Worm (Caenorhabditis elegans) whole organism, L4 larva: ENCODE data around the gene gcy-3.
A peak's percentile ranks its signal among the peaks of the same experiment; 100 is the strongest.

Source experiments
- D1046.2 ChIP-seq: fragments of 200-800 bp; sonication (Bioruptor generic); IDR thresholded peaks from 2 replicates; pipeline ENCODE4 v1.3.6; 2022; ENCODE audit warnings: missing genetic modification characterization, missing compliant biosample characterization
- T20F7.1 ChIP-seq: fragments of 200-800 bp; sonication (Bioruptor generic); optimal IDR thresholded peaks from 2 replicates; lab custom pipeline; 2018; ENCODE audit warnings: mild to moderate bottlenecking, missing genetic modification characterization, missing compliant biosample characterization
- Y48G9A.11 ChIP-seq: fragments of 200-800 bp; sonication (Bioruptor generic); IDR thresholded peaks from 2 replicates; pipeline ENCODE4 v1.3.6; 2022; ENCODE audit warnings: missing genetic modification reagents, missing genetic modification characterization, missing compliant biosample characterization
- Y5F2A.4 ChIP-seq: fragments of 200-800 bp; sonication (Bioruptor generic); optimal IDR thresholded peaks from 2 replicates; lab custom pipeline; 2018; ENCODE audit warnings: mild to moderate bottlenecking, missing genetic modification characterization, missing compliant biosample characterization
- Y75B8A.6 ChIP-seq: fragments of 200-800 bp; sonication (Bioruptor generic); IDR thresholded peaks from 2 replicates; pipeline ENCODE4 v1.3.6; 2022; ENCODE audit warnings: missing genetic modification reagents, missing genetic modification characterization, missing compliant biosample characterization
- ZK337.2 ChIP-seq: fragments of 200-800 bp; sonication (Bioruptor generic); IDR thresholded peaks from 2 replicates; pipeline ENCODE4 v1.3.6; 2022; ENCODE audit warnings: missing genetic modification reagents, missing genetic modification characterization, missing compliant biosample characterization
- ZK546.5 ChIP-seq, 2 experiments: sonication (generic microtip); optimal IDR thresholded peaks; 2 replicates each; lab custom pipeline; 2017; ENCODE audit warnings: missing biosample characterization in 2 of 2, missing genetic modification characterization in 2 of 2
- arid-1 ChIP-seq: fragments of 200-800 bp; sonication (Bioruptor generic); conservative IDR thresholded peaks from 2 replicates; pipeline ENCODE4 v1.3.6; 2022; ENCODE audit warnings: missing genetic modification reagents, missing genetic modification characterization, missing compliant biosample characterization
- attf-4 ChIP-seq: sonication (generic microtip); optimal IDR thresholded peaks from 3 replicates; lab custom pipeline; 2017; ENCODE audit warnings: missing biosample characterization, missing genetic modification characterization
- ceh-28 ChIP-seq: fragments of 150-350 bp; optimal IDR thresholded peaks from 2 replicates; lab custom pipeline; 2014; ENCODE audit warnings: missing biosample characterization, missing genetic modification reagents, missing genetic modification characterization
- ceh-62 ChIP-seq: sonication (generic microtip); optimal IDR thresholded peaks from 2 replicates; lab custom pipeline; 2017; ENCODE audit warnings: missing biosample characterization, missing genetic modification characterization
- cey-2 ChIP-seq: sonication (generic microtip); optimal IDR thresholded peaks from 3 replicates; lab custom pipeline; 2017; ENCODE audit warnings: missing genetic modification characterization, mild to moderate bottlenecking, missing compliant biosample characterization, antibody characterized with exemption, borderline replicate concordance; ENCODE audit not compliant: insufficient read depth
- daf-16 ChIP-seq, 3 experiments: sonication (generic microtip); optimal IDR thresholded peaks; 2 replicates each; lab custom pipeline; 2016 to 2017; ENCODE audit warnings: missing genetic modification characterization in 3 of 3, missing genetic modification reagents in 3 of 3, mild to moderate bottlenecking in 2 of 3, missing compliant biosample characterization in 2 of 3, missing biosample characterization in 1 of 3, moderate library complexity in 1 of 3
- dmd-6 ChIP-seq: fragments of 200-800 bp; sonication (Bioruptor generic); IDR thresholded peaks from 2 replicates; pipeline ENCODE4 v1.3.6; 2022; ENCODE audit warnings: missing genetic modification reagents, missing genetic modification characterization, missing compliant biosample characterization
- dmd-8 ChIP-seq: fragments of 200-800 bp; sonication (Bioruptor generic); IDR thresholded peaks from 2 replicates; pipeline ENCODE4 v1.3.6; 2022; ENCODE audit warnings: missing genetic modification characterization, missing compliant biosample characterization
- dpl-1 ChIP-seq: fragments of 150-350 bp; optimal IDR thresholded peaks from 2 replicates; lab custom pipeline; 2014; ENCODE audit warnings: missing biosample characterization, missing genetic modification reagents, missing genetic modification characterization
- duxl-1 ChIP-seq: sonication (generic microtip); optimal IDR thresholded peaks from 2 replicates; lab custom pipeline; 2016; ENCODE audit warnings: mild to moderate bottlenecking, missing genetic modification characterization, moderate library complexity, missing compliant biosample characterization; ENCODE audit not compliant: poor library complexity
- dve-1 ChIP-seq: sonication (generic microtip); optimal IDR thresholded peaks from 2 replicates; lab custom pipeline; 2017; ENCODE audit warnings: antibody characterized with exemption, mild to moderate bottlenecking, missing genetic modification characterization, missing compliant biosample characterization; ENCODE audit not compliant: insufficient read depth
- fkh-10 ChIP-seq: fragments of 150-350 bp; optimal IDR thresholded peaks from 2 replicates; lab custom pipeline; 2014; ENCODE audit warnings: missing biosample characterization, missing genetic modification reagents, missing genetic modification characterization
- gei-8 ChIP-seq: fragments of 200-800 bp; sonication (Bioruptor generic); optimal IDR thresholded peaks from 2 replicates; lab custom pipeline; 2018; ENCODE audit warnings: mild to moderate bottlenecking, missing genetic modification characterization, missing compliant biosample characterization
- hif-1 ChIP-seq, 2 experiments: sonication (generic microtip); optimal IDR thresholded peaks; 2 replicates each; lab custom pipeline; 2016 to 2017; ENCODE audit warnings: missing compliant biosample characterization in 2 of 2, missing genetic modification characterization in 2 of 2, missing genetic modification reagents in 2 of 2, missing genotype in 2 of 2, mild to moderate bottlenecking in 1 of 2
- hlh-11 ChIP-seq: fragments of 200-800 bp; sonication (Bioruptor generic); optimal IDR thresholded peaks from 2 replicates; lab custom pipeline; 2018; ENCODE audit warnings: mild to moderate bottlenecking, missing genetic modification characterization, missing compliant biosample characterization
- jun-1 ChIP-seq: fragments of 150-350 bp; optimal IDR thresholded peaks from 2 replicates; lab custom pipeline; 2014; ENCODE audit warnings: missing biosample characterization, missing genetic modification reagents, missing genetic modification characterization
- lim-7 ChIP-seq: fragments of 200-800 bp; sonication (Bioruptor generic); IDR thresholded peaks from 2 replicates; pipeline ENCODE4 v1.3.6; 2022; ENCODE audit warnings: missing genetic modification characterization, missing compliant biosample characterization
- lin-13 ChIP-seq: fragments of 150-350 bp; optimal IDR thresholded peaks from 2 replicates; lab custom pipeline; 2014; ENCODE audit warnings: missing biosample characterization, missing genetic modification reagents, missing genetic modification characterization
- lin-39 ChIP-seq: fragments of 150-350 bp; optimal IDR thresholded peaks from 2 replicates; lab custom pipeline; 2014; ENCODE audit warnings: missing biosample characterization, missing genetic modification reagents, missing genetic modification characterization
- lir-3 ChIP-seq: sonication (generic microtip); optimal IDR thresholded peaks from 2 replicates; lab custom pipeline; 2016; ENCODE audit warnings: mild to moderate bottlenecking, missing genetic modification characterization, missing compliant biosample characterization
- lsy-2 ChIP-seq, 2 experiments: fragments of 150-350 bp in 1 of 2; sonication (generic microtip) in 1 of 2; optimal IDR thresholded peaks; 2 replicates each; lab custom pipeline; 2014 to 2017; ENCODE audit warnings: missing biosample characterization in 2 of 2, missing genetic modification characterization in 2 of 2
- mdl-1 ChIP-seq, 2 experiments: fragments of 150-350 bp in 1 of 2; sonication (generic microtip) in 1 of 2; optimal IDR thresholded peaks; 2 replicates each; lab custom pipeline; 2014 to 2017; ENCODE audit warnings: missing biosample characterization in 2 of 2, missing genetic modification characterization in 2 of 2
- mdt-29 ChIP-seq: fragments of 200-800 bp; sonication (Bioruptor generic); IDR thresholded peaks from 2 replicates; pipeline ENCODE4 v1.3.6; 2022; ENCODE audit warnings: missing genetic modification reagents, missing genetic modification characterization, missing compliant biosample characterization
- mep-1 ChIP-seq: fragments of 150-350 bp; sonication (generic microtip); optimal IDR thresholded peaks from 3 replicates; lab custom pipeline; 2014; ENCODE audit warnings: missing biosample characterization, missing genetic modification characterization
- mes-2 ChIP-seq: sonication (generic microtip); optimal IDR thresholded peaks from 2 replicates; lab custom pipeline; 2016; ENCODE audit warnings: missing genotype, mild to moderate bottlenecking, missing genetic modification characterization, missing compliant biosample characterization; ENCODE audit not compliant: poor library complexity, severe bottlenecking
- mxl-3 ChIP-seq: fragments of 200-800 bp; sonication (Bioruptor generic); optimal IDR thresholded peaks from 2 replicates; lab custom pipeline; 2018; ENCODE audit warnings: mild to moderate bottlenecking, missing genetic modification characterization, missing compliant biosample characterization
- nhr-237 ChIP-seq: sonication (generic microtip); optimal IDR thresholded peaks from 2 replicates; lab custom pipeline; 2017; ENCODE audit warnings: missing biosample characterization, missing genetic modification characterization
- nhr-25 ChIP-seq: sonication (generic microtip); optimal IDR thresholded peaks from 2 replicates; lab custom pipeline; 2017; ENCODE audit warnings: missing genetic modification characterization, mild to moderate bottlenecking, missing compliant biosample characterization, antibody characterized with exemption, moderate library complexity, borderline replicate concordance; ENCODE audit not compliant: insufficient read depth
- nhr-28 ChIP-seq: fragments of 150-350 bp; optimal IDR thresholded peaks from 2 replicates; lab custom pipeline; 2014; ENCODE audit warnings: missing biosample characterization, missing genetic modification characterization
- nhr-41 ChIP-seq: fragments of 200-800 bp; sonication (Bioruptor generic); IDR thresholded peaks from 2 replicates; pipeline ENCODE4 v1.3.6; 2022; ENCODE audit warnings: missing genetic modification reagents, missing genetic modification characterization, missing compliant biosample characterization
- nhr-48 ChIP-seq: sonication (generic microtip); optimal IDR thresholded peaks from 2 replicates; lab custom pipeline; 2016; ENCODE audit warnings: mild to moderate bottlenecking, missing genetic modification characterization, missing compliant biosample characterization
- nhr-6 ChIP-seq: fragments of 150-350 bp; optimal IDR thresholded peaks from 2 replicates; lab custom pipeline; 2014; ENCODE audit warnings: missing biosample characterization, missing genetic modification characterization
- nhr-77 ChIP-seq: fragments of 150-350 bp; optimal IDR thresholded peaks from 2 replicates; lab custom pipeline; 2014; ENCODE audit warnings: missing biosample characterization, missing genetic modification characterization
- php-3 ChIP-seq: fragments of 200-800 bp; sonication (Bioruptor generic); IDR thresholded peaks from 2 replicates; pipeline ENCODE4 v1.3.6; 2022; ENCODE audit warnings: missing genetic modification reagents, missing genetic modification characterization, missing compliant biosample characterization
- snpc-4 ChIP-seq: fragments of 150-350 bp; optimal IDR thresholded peaks from 2 replicates; lab custom pipeline; 2014; ENCODE audit warnings: missing biosample characterization, missing genetic modification characterization
- spr-3 ChIP-seq: fragments of 200-800 bp; sonication (Bioruptor generic); optimal IDR thresholded peaks from 2 replicates; lab custom pipeline; 2018; ENCODE audit warnings: mild to moderate bottlenecking, missing genetic modification characterization, missing compliant biosample characterization
- tra-1 ChIP-seq: fragments of 200-800 bp; sonication (Bioruptor generic); IDR thresholded peaks from 2 replicates; pipeline ENCODE4 v1.3.6; 2022; ENCODE audit warnings: missing genetic modification reagents, missing genetic modification characterization, missing compliant biosample characterization
- vab-7 ChIP-seq: fragments of 200-800 bp; sonication (Bioruptor generic); IDR thresholded peaks from 2 replicates; pipeline ENCODE4 v1.3.6; 2022; ENCODE audit warnings: missing genetic modification reagents, missing genetic modification characterization, missing compliant biosample characterization
- zag-1 ChIP-seq: fragments of 150-350 bp; optimal IDR thresholded peaks from 2 replicates; lab custom pipeline; 2014; ENCODE audit warnings: missing biosample characterization, missing genetic modification characterization
- zip-2 ChIP-seq: fragments of 150-350 bp; optimal IDR thresholded peaks from 2 replicates; lab custom pipeline; 2014; ENCODE audit warnings: missing biosample characterization, missing genetic modification characterization

The gcy-3 gene

ce11 chrII:9500926-9501325, 6.2 kb downstream of the gcy-3 start (continued):
- TF ChIP-seq hif-1 (tag; optimal IDR thresholded peaks at IDR 0.05; lab: Kevin White, UChicago): peak in 1 of 2 experiments; percentile 49
- TF ChIP-seq mxl-3: no peak
- TF ChIP-seq mdt-29 (GFP tag; lab: Robert Waterston, UW): peak; percentile 93
- no peak for TF ChIP-seq attf-4 (tag; lab: Kevin White, UChicago)
- TF ChIP-seq gei-8 (GFP tag; lab: Kevin White, UChicago): peak; percentile 62
- TF ChIP-seq Y75B8A.6 (GFP tag; lab: Robert Waterston, UW): no peak
- no peak for TF ChIP-seq vab-7 (GFP tag; lab: Robert Waterston, UW)
- TF ChIP-seq nhr-48 (tag; lab: Kevin White, UChicago): peak; percentile 86
- no peak for TF ChIP-seq ZK337.2 (GFP tag; lab: Robert Waterston, UW)
- TF ChIP-seq spr-3 (GFP tag; lab: Kevin White, UChicago): no peak
- TF ChIP-seq fkh-10 (GFP tag; lab: Kevin White, UChicago): no peak
- TF ChIP-seq dpl-1 (GFP tag; lab: Kevin White, UChicago): no peak
- TF ChIP-seq arid-1: no peak
- peak; percentile 52 for TF ChIP-seq mes-2 (tag; lab: Kevin White, UChicago)
- peak; percentile 79 for TF ChIP-seq nhr-77 (tag; lab: Kevin White, UChicago)
- TF ChIP-seq nhr-41 (GFP tag; lab: Robert Waterston, UW): peak; percentile 86
- no peak for TF ChIP-seq ceh-62 (tag; lab: Kevin White, UChicago)
- no peak for TF ChIP-seq zag-1 (tag; lab: Kevin White, UChicago)

- TF ChIP-seq dmd-8 (no peak), dve-1 (tag; lab: Kevin White, UChicago) (peak; percentile 32), Y48G9A.11 (no peak), nhr-237 (tag; lab: Kevin White, UChicago) (no peak), tra-1 (GFP tag; lab: Robert Waterston, UW) (no peak), daf-16 (GFP tag; optimal IDR thresholded peaks at IDR 0.05; lab: Kevin White, UChicago) (no peak), daf-16 (tag; optimal IDR thresholded peaks at IDR 0.05; lab: Kevin White, UChicago) (peak; percentile 31), nhr-28 (tag; lab: Kevin White, UChicago) (peak; percentile 45), php-3 (GFP tag; lab: Robert Waterston, UW) (0 out of 2 replicates have a peak, but pooled peaks have one; percentile 13), T20F7.1 (GFP tag; lab: Kevin White, UChicago) (no peak), snpc-4 (tag; lab: Kevin White, UChicago) (no peak), dmd-6 (GFP tag; lab: Robert Waterston, UW) (peak; percentile 90), hlh-11 (peak; percentile 60), lin-39 (no peak), jun-1 (tag; lab: Kevin White, UChicago) (no peak), mdl-1 (tag; optimal IDR thresholded peaks at IDR 0.05; lab: Kevin White, UChicago) (no peak), lir-3 (tag; lab: Kevin White, UChicago) (no peak), mdt-29 (GFP tag; lab: Robert Waterston, UW) (0 out of 2 replicates have a peak, but pooled peaks have one; percentile 25), cey-2 (tag; lab: Kevin White, UChicago) (no peak), lsy-2 (tag; optimal IDR thresholded peaks at IDR 0.05; lab: Kevin White, UChicago) (peak in 1 of 2 experiments; percentile 15)
Measured at ce11 chrII:9498589-9498988, 8.5 kb downstream of the gcy-3 start.

DNA sequence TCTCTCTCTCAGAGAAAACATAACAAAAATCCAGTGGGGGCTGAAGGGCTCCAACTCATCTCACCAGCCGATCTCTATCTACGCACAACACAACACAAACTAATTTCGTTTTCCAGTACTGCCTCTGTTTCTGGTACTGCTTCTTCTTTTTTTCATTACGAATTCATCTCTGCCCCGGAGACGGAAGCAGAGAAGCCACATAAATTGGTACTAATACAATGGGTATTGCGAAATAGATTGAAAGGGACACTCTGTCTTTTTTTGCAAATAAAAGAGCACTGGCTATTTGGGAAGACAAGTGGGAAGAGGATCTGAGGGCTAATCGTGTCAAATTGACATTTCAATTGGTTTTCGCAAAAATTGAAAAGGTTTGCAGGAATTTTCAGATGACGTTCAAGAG, 9.8 kb downstream of the gcy-3 start:
- peak in 1 of 2 experiments; percentile 14 for TF ChIP-seq lsy-2 (tag; optimal IDR thresholded peaks at IDR 0.05; lab: Kevin White, UChicago)
- no peak for TF ChIP-seq ceh-28
- no peak for TF ChIP-seq nhr-25 (tag; lab: Kevin White, UChicago)
- TF ChIP-seq Y5F2A.4 (GFP tag; lab: Kevin White, UChicago): no peak
- TF ChIP-seq zag-1 (tag; lab: Kevin White, UChicago): no peak
- TF ChIP-seq duxl-1 (tag; lab: Kevin White, UChicago): no peak
- no peak for TF ChIP-seq nhr-6 (tag; lab: Kevin White, UChicago)
- peak; percentile 25 for TF ChIP-seq mep-1
- TF ChIP-seq zip-2 (tag; lab: Kevin White, UChicago): no peak
- no peak for TF ChIP-seq mdt-29 (GFP tag; lab: Robert Waterston, UW)
- no peak for TF ChIP-seq tra-1 (GFP tag; lab: Robert Waterston, UW)
- TF ChIP-seq spr-3 (GFP tag; lab: Kevin White, UChicago): no peak
- TF ChIP-seq lim-7 (GFP tag; lab: Robert Waterston, UW): no peak
- no peak for TF ChIP-seq lin-13 (GFP tag; lab: Kevin White, UChicago)
- no peak for TF ChIP-seq D1046.2 (GFP tag; lab: Robert Waterston, UW)
- no peak for TF ChIP-seq nhr-41 (GFP tag; lab: Robert Waterston, UW)
- TF ChIP-seq ZK546.5 (tag; optimal IDR thresholded peaks at IDR 0.05; lab: Kevin White, UChicago): no peak
- no peak for TF ChIP-seq dpl-1 (GFP tag; lab: Kevin White, UChicago)
- no peak for TF ChIP-seq ceh-62 (tag; lab: Kevin White, UChicago)
